Worm (Caenorhabditis elegans) whole organism, L1 larva: ENCODE data around the gene F19F10.1.
A peak's percentile ranks its signal among the peaks of the same experiment; 100 is the strongest.

Source experiments
- ceh-90 ChIP-seq: sonication (generic microtip); optimal IDR thresholded peaks from 2 replicates; lab custom pipeline; 2016; ENCODE audit warnings: missing genetic modification characterization, missing compliant biosample characterization
- ces-1 ChIP-seq: fragments of 150-350 bp; optimal IDR thresholded peaks from 2 replicates; lab custom pipeline; 2014; ENCODE audit warnings: missing biosample characterization, missing genetic modification reagents, missing genetic modification characterization
- elt-2 ChIP-seq: sonication (generic microtip); optimal IDR thresholded peaks from 2 replicates; lab custom pipeline; 2016; ENCODE audit warnings: missing genetic modification characterization, mild to moderate bottlenecking, inconsistent platforms, missing compliant biosample characterization, missing genetic modification reagents
- lin-14 ChIP-seq: fragments of 200-800 bp; sonication (Bioruptor generic); optimal IDR thresholded peaks from 2 replicates; lab custom pipeline; 2018; ENCODE audit warnings: mild to moderate bottlenecking, missing genetic modification characterization, moderate library complexity, missing compliant biosample characterization
- nhr-20 ChIP-seq: sonication (generic microtip); optimal IDR thresholded peaks from 2 replicates; lab custom pipeline; 2016; ENCODE audit warnings: mild to moderate bottlenecking, missing genetic modification characterization, missing compliant biosample characterization

F19F10.1 gene

DNA sequence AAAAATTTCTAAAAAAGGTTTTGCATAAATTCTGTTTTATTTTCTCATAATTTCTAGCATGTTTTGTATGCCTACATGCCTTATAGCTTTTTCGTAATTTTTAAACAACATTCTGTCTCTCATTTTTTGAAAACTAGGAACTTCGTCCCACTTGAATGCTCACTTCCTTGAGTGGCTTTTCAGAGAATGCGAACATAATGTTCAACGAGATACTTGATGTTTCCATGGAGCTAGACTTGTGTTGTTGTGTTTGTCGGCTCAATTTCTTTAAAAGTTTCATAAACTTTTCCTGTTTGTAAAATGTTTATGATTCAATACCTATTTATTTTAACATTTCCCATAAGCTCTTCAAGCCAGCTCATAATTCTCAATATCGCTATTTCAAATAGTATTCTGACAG, 41.8 kb downstream of the F19F10.1 start, which contains the start of gene clec-213 (continued):
- TF ChIP-seq ces-1 (GFP tag; lab: Kevin White, UChicago): no peak

DNA sequence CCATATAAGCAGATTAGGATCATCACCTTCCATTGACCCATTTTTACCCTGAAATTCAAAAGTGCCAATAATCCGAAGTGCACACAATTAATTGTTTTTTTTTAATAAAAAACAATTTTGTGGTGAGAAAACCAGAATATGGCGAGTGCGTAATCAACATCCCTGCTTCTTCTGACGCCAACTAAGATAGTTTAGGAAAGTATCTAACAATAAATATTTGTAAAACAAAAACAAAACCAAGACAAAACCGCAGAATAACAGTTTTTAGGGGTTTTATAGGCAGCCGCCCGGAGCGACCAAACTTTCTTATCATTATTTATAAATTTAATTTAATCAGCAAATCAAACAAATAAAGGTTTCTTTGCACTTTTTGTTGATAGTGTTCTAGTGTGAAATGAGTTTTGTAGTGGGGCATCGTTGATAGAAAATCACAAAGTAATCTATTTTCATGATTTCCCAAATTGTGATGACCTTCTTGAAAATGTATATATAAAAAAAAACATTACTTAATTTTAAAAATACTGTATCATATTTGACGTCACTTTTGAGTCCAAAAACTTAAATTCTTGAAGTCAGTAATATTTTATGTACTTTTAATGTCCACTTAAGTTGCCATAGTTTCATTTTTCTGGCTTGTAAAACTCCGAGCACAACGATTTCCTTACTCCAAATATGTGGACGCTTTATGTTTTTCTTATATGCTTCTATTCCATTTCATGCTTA, 46.8 kb downstream of the F19F10.1 start, which contains the start of the genes folt-3 and clec-214:
TSS of gene folt-3 (minus strand) at position 51 of the 723 bp plus-strand sequence.
TSS of gene clec-214 (plus strand) at position 673 of the 723 bp plus-strand sequence.
- TF ChIP-seq ceh-90 (tag; lab: Kevin White, UChicago) (no peak), elt-2 (peak; percentile 32)

DNA sequence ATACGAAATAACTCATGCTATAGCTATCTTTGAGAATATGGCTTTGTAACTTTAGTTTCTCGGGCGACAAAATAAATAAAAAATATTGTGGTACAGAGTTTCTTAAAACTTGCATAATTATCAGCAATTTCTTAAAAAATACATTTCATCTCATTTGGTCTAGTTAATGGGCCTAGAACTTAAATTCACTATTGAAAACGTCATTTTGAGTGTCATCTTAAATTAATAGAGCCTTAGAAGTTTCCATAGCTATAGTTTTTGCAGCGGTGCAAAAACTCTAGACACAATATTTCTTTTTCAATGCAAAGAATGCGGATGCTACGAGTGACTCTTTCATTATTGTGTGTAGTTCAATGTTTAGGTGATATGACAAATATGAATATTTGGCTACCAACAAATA, 49.0 kb downstream of the F19F10.1 start, which contains the start of gene clec-215:
TSS of gene clec-215 (plus strand) at position 301 of the 400 bp plus-strand sequence.
- TF ChIP-seq lin-14: no peak
- no peak for TF ChIP-seq nhr-20
